Fruit fly (Drosophila melanogaster) whole organism, embryonic: ENCODE measurements around the gene Ada1-2.

ENCODE experiments used
- Adf1 ChIP-seq: fragments of 200-800 bp; sonication (Bioruptor generic); IDR thresholded peaks from 2 replicates; pipeline ENCODE4 v1.3.6; 2022; ENCODE audit warnings: missing biosample characterization, missing genetic modification characterization
- Atf6 ChIP-seq: fragments of 200-800 bp; sonication (Bioruptor generic); IDR thresholded peaks from 2 replicates; pipeline ENCODE4 v1.3.6; 2022; ENCODE audit warnings: missing biosample characterization, missing genetic modification characterization
- Bdp1 ChIP-seq: fragments of 200-800 bp; sonication (Bioruptor generic); optimal IDR thresholded peaks from 3 replicates; lab custom pipeline; 2016; ENCODE audit warnings: missing biosample characterization, missing genetic modification characterization
- CG10267 ChIP-seq: fragments of 200-800 bp; sonication (Bioruptor generic); optimal IDR thresholded peaks from 2 replicates; lab custom pipeline; 2018; ENCODE audit warnings: missing biosample characterization, mild to moderate bottlenecking, missing genetic modification characterization, moderate library complexity
- CG10321 ChIP-seq: fragments of 200-800 bp; sonication (Bioruptor generic); IDR thresholded peaks from 2 replicates; pipeline ENCODE4 v1.3.6; 2022; ENCODE audit warnings: missing biosample characterization, missing genetic modification characterization
- CG11247 ChIP-seq: fragments of 200-800 bp; sonication (Bioruptor generic); IDR thresholded peaks from 2 replicates; pipeline ENCODE4 v1.3.6; 2022; ENCODE audit warnings: missing biosample characterization, missing genetic modification characterization
- CG11723 ChIP-seq: fragments of 200-800 bp; sonication (Bioruptor generic); optimal IDR thresholded peaks from 2 replicates; lab custom pipeline; 2017; ENCODE audit warnings: missing biosample characterization, mild to moderate bottlenecking, missing genetic modification characterization
- CG12104 ChIP-seq: fragments of 200-800 bp; sonication (Bioruptor generic); optimal IDR thresholded peaks from 3 replicates; lab custom pipeline; 2016; ENCODE audit warnings: missing biosample characterization, missing genetic modification characterization
- CG12299 ChIP-seq: fragments of 200-800 bp; sonication (Bioruptor generic); optimal IDR thresholded peaks from 2 replicates; lab custom pipeline; 2018; ENCODE audit warnings: missing biosample characterization, mild to moderate bottlenecking, missing genetic modification characterization
- CG12744 ChIP-seq: fragments of 200-800 bp; sonication (Bioruptor generic); optimal IDR thresholded peaks from 2 replicates; lab custom pipeline; 2016; ENCODE audit warnings: missing biosample characterization, missing genetic modification characterization
- CG14014 ChIP-seq: fragments of 200-800 bp; sonication (Bioruptor generic); IDR thresholded peaks from 2 replicates; pipeline ENCODE4 v1.3.6; 2022; ENCODE audit warnings: missing biosample characterization, missing genetic modification characterization
- CG15269 ChIP-seq: fragments of 200-800 bp; sonication (Bioruptor generic); optimal IDR thresholded peaks from 2 replicates; lab custom pipeline; 2018; ENCODE audit warnings: missing biosample characterization, mild to moderate bottlenecking, missing genetic modification characterization, moderate library complexity
- CG15696 ChIP-seq: fragments of 200-800 bp; sonication (Bioruptor generic); optimal IDR thresholded peaks from 2 replicates; lab custom pipeline; 2019; ENCODE audit warnings: missing biosample characterization, mild to moderate bottlenecking, missing genetic modification characterization, moderate library complexity
- CG17361 ChIP-seq: fragments of 200-800 bp; sonication (Bioruptor generic); IDR thresholded peaks from 3 replicates; pipeline ENCODE4 v1.3.6; 2022; ENCODE audit warnings: missing biosample characterization, missing genetic modification characterization
- CG17912 ChIP-seq: fragments of 200-800 bp; sonication (Bioruptor generic); optimal IDR thresholded peaks from 2 replicates; lab custom pipeline; 2018; ENCODE audit warnings: missing biosample characterization, mild to moderate bottlenecking, missing genetic modification characterization
- CG1832 ChIP-seq: fragments of 200-800 bp; sonication (Bioruptor generic); optimal IDR thresholded peaks from 2 replicates; lab custom pipeline; 2017; ENCODE audit warnings: missing biosample characterization, mild to moderate bottlenecking, missing genetic modification characterization, inconsistent platforms
- CG2129 ChIP-seq: fragments of 200-800 bp; sonication (Bioruptor generic); IDR thresholded peaks from 2 replicates; pipeline ENCODE4 v1.3.6; 2022; ENCODE audit warnings: missing biosample characterization, missing genetic modification characterization; ENCODE audit not compliant: partially characterized antibody
- CG31388 ChIP-seq: fragments of 200-800 bp; sonication (Bioruptor generic); optimal IDR thresholded peaks from 2 replicates; lab custom pipeline; 2016; ENCODE audit warnings: missing biosample characterization, missing genetic modification characterization
- CG3163 ChIP-seq: fragments of 200-800 bp; sonication (Bioruptor generic); optimal IDR thresholded peaks from 3 replicates; lab custom pipeline; 2016; ENCODE audit warnings: missing biosample characterization, missing genetic modification characterization
- CG42726 ChIP-seq: fragments of 200-800 bp; sonication (Bioruptor generic); IDR thresholded peaks from 2 replicates; pipeline ENCODE4 v1.3.6; 2022; ENCODE audit warnings: missing biosample characterization, missing genetic modification characterization; ENCODE audit not compliant: partially characterized antibody
- CG4404 ChIP-seq: fragments of 200-800 bp; sonication (Bioruptor generic); IDR thresholded peaks from 2 replicates; pipeline ENCODE4 v1.3.6; 2022; ENCODE audit warnings: missing biosample characterization, missing genetic modification characterization
- CG7963 ChIP-seq: fragments of 200-800 bp; sonication (Bioruptor generic); IDR thresholded peaks from 3 replicates; pipeline ENCODE4 v1.3.6; 2022; ENCODE audit warnings: missing biosample characterization, missing genetic modification characterization; ENCODE audit not compliant: partially characterized antibody
- D19B ChIP-seq: fragments of 200-800 bp; sonication (Bioruptor generic); optimal IDR thresholded peaks from 2 replicates; lab custom pipeline; 2017; ENCODE audit warnings: missing biosample characterization, mild to moderate bottlenecking, missing genetic modification characterization
- Dad ChIP-seq: fragments of 200-800 bp; sonication (Bioruptor generic); optimal IDR thresholded peaks from 3 replicates; lab custom pipeline; 2016; ENCODE audit warnings: missing biosample characterization, missing genetic modification characterization
- Fer2 ChIP-seq: fragments of 200-800 bp; sonication (Bioruptor generic); optimal IDR thresholded peaks from 2 replicates; lab custom pipeline; 2018; ENCODE audit warnings: missing biosample characterization, mild to moderate bottlenecking, missing genetic modification characterization, moderate library complexity
- Fer3 ChIP-seq: fragments of 200-800 bp; sonication (Bioruptor generic); optimal IDR thresholded peaks from 2 replicates; lab custom pipeline; 2018; ENCODE audit warnings: missing biosample characterization, mild to moderate bottlenecking, missing genetic modification characterization, moderate library complexity
- HLH4C ChIP-seq: fragments of 200-800 bp; sonication (Bioruptor generic); IDR thresholded peaks from 3 replicates; pipeline ENCODE4 v1.3.6; 2022; ENCODE audit warnings: missing biosample characterization, missing genetic modification characterization; ENCODE audit not compliant: partially characterized antibody
- MTF-1 ChIP-seq: fragments of 200-800 bp; sonication (Bioruptor generic); optimal IDR thresholded peaks from 2 replicates; lab custom pipeline; 2018; ENCODE audit warnings: missing biosample characterization, mild to moderate bottlenecking, missing genetic modification characterization, borderline replicate concordance
- Neu2 ChIP-seq: fragments of 200-800 bp; sonication (Bioruptor generic); optimal IDR thresholded peaks from 3 replicates; lab custom pipeline; 2016; ENCODE audit warnings: missing biosample characterization, missing genetic modification characterization, borderline replicate concordance
- Nf-YC ChIP-seq: fragments of 200-800 bp; optimal IDR thresholded peaks from 3 replicates; lab custom pipeline; 2019; ENCODE audit warnings: missing biosample characterization, mild to moderate bottlenecking, missing genetic modification characterization, moderate library complexity
- Optix ChIP-seq: fragments of 200-800 bp; sonication (Bioruptor generic); IDR thresholded peaks from 3 replicates; pipeline ENCODE4 v1.3.6; 2022; ENCODE audit warnings: missing biosample characterization, missing genetic modification characterization
- PHDP ChIP-seq: fragments of 200-800 bp; sonication (Bioruptor generic); optimal IDR thresholded peaks from 3 replicates; lab custom pipeline; 2018; ENCODE audit warnings: missing biosample characterization, mild to moderate bottlenecking, missing genetic modification characterization, moderate library complexity
- Sin3A ChIP-seq: fragments of >200 bp; optimal IDR thresholded peaks from 2 replicates; lab custom pipeline; 2018
- TFAM ChIP-seq: fragments of 200-800 bp; sonication (Bioruptor generic); optimal IDR thresholded peaks from 2 replicates; lab custom pipeline; 2017; ENCODE audit warnings: missing biosample characterization, missing genetic modification characterization, inconsistent platforms
- bbx ChIP-seq: fragments of 200-800 bp; sonication (Bioruptor generic); IDR thresholded peaks from 2 replicates; pipeline ENCODE4 v1.3.6; 2022; ENCODE audit warnings: missing biosample characterization, missing genetic modification characterization; ENCODE audit not compliant: partially characterized antibody
- crp ChIP-seq, 2 experiments: fragments of 200-800 bp; sonication (Bioruptor generic); optimal IDR thresholded peaks; 2 replicates in 1 of 2; 3 replicates in 1 of 2; lab custom pipeline; 2017; ENCODE audit warnings: missing biosample characterization in 2 of 2, missing genetic modification characterization in 2 of 2, mild to moderate bottlenecking in 1 of 2, moderate library complexity in 1 of 2
- dpn ChIP-seq, 2 experiments: fragments of 200-800 bp; sonication (Bioruptor generic); optimal IDR thresholded peaks; 3 replicates each; lab custom pipeline; 2016; ENCODE audit warnings: missing biosample characterization in 2 of 2, missing genetic modification characterization in 2 of 2
- eve ChIP-seq, 2 experiments: fragments of >200 bp; optimal IDR thresholded peaks; 2 replicates each; lab custom pipeline; 2017; ENCODE audit warnings: missing biosample characterization in 2 of 2, missing genetic modification characterization in 2 of 2
- fd64A ChIP-seq: fragments of 200-800 bp; sonication (Bioruptor generic); optimal IDR thresholded peaks from 3 replicates; lab custom pipeline; 2018; ENCODE audit warnings: missing biosample characterization, mild to moderate bottlenecking, missing genetic modification characterization
- ftz-f1 ChIP-seq: fragments of 200-800 bp; sonication (Bioruptor generic); optimal IDR thresholded peaks from 2 replicates; lab custom pipeline; 2016; ENCODE audit warnings: missing biosample characterization, missing genetic modification characterization
- ham ChIP-seq: fragments of 200-800 bp; sonication (Bioruptor generic); IDR thresholded peaks from 2 replicates; pipeline ENCODE4 v1.3.6; 2022; ENCODE audit warnings: missing biosample characterization, missing genetic modification characterization
- nom ChIP-seq: fragments of 200-800 bp; sonication (Bioruptor generic); optimal IDR thresholded peaks from 2 replicates; lab custom pipeline; 2017; ENCODE audit warnings: missing biosample characterization, missing genetic modification characterization, mild to moderate bottlenecking, moderate library complexity, missing genetic modification reagents
- pita ChIP-seq: fragments of 200-800 bp; sonication (Bioruptor generic); optimal IDR thresholded peaks from 2 replicates; lab custom pipeline; 2017; ENCODE audit warnings: missing biosample characterization, mild to moderate bottlenecking, missing genetic modification characterization
- psq ChIP-seq: fragments of 200-800 bp; sonication (Bioruptor generic); optimal IDR thresholded peaks from 2 replicates; lab custom pipeline; 2017; ENCODE audit warnings: missing biosample characterization, missing genetic modification characterization
- sim ChIP-seq: fragments of 200-800 bp; sonication (Bioruptor generic); IDR thresholded peaks from 2 replicates; pipeline ENCODE4 v1.3.6; 2022; ENCODE audit warnings: missing biosample characterization, missing genetic modification characterization
- slbo ChIP-seq: fragments of 200-800 bp; sonication (Bioruptor generic); IDR thresholded peaks from 2 replicates; pipeline ENCODE4 v1.3.6; 2022; ENCODE audit warnings: missing biosample characterization, missing genetic modification characterization
- ttk ChIP-seq: fragments of 200-800 bp; sonication (Bioruptor generic); IDR thresholded peaks from 2 replicates; pipeline ENCODE4 v2.1.2; 2022; ENCODE audit warnings: missing biosample characterization, missing genetic modification characterization
- tx ChIP-seq: fragments of 200-800 bp; sonication (Bioruptor generic); optimal IDR thresholded peaks from 2 replicates; lab custom pipeline; 2016; ENCODE audit warnings: missing biosample characterization, missing genetic modification characterization
- unpg ChIP-seq: fragments of 200-800 bp; sonication (Bioruptor generic); optimal IDR thresholded peaks from 3 replicates; lab custom pipeline; 2018; ENCODE audit warnings: missing biosample characterization, mild to moderate bottlenecking, missing genetic modification characterization, moderate library complexity
- zen ChIP-seq: fragments of 200-800 bp; sonication (Bioruptor generic); optimal IDR thresholded peaks from 3 replicates; lab custom pipeline; 2018; ENCODE audit warnings: missing biosample characterization, mild to moderate bottlenecking, missing genetic modification characterization, moderate library complexity

Ada1-2 gene

DNA sequence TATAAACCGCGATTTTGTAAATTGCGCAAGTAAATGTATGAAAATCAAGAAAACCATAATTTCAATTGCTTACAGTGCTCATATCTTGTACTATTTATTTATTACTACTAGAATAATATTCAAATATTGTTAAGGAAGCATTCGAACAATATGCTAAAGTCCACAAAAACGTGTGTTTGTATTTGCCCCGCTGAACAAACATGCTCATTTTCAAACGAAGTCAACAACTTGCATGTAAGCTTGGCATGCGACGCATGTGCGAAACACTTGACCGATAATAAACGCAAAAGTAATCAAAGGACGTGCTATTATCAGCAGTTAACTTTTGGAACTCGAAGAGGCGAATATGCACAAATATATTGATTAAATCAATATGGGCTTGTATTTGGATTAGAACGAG lies 28.5 kb downstream of the Ada1-2 start (continued):
- TF ChIP-seq CG11247 (GFP tag; lab: Robert Waterston, UW) (peak; percentile 50; the same call in 1 of the 2 replicates), ham (GFP tag; lab: Robert Waterston, UW) (no peak), bbx (GFP tag; lab: Robert Waterston, UW) (no peak), CG17912 (GFP tag; lab: Kevin White, UChicago) (peak; percentile 8), dpn (GFP tag; optimal IDR thresholded peaks at IDR 0.05; lab: Kevin White, UChicago) (peak; percentile 32 to 53), crp (GFP tag; optimal IDR thresholded peaks at IDR 0.05; lab: Kevin White, UChicago) (no peak), CG15696 (tag; lab: Kevin White, UChicago) (peak; percentile 68), CG2129 (GFP tag; lab: Robert Waterston, UW) (no peak), CG12744 (GFP tag; lab: Kevin White, UChicago) (peak; percentile 62), Fer3 (tag; lab: Kevin White, UChicago) (peak; percentile 73), Atf6 (GFP tag; lab: Robert Waterston, UW) (peak; percentile 83), nom (GFP tag; lab: Kevin White, UChicago) (no peak), CG1832 (GFP tag; lab: Kevin White, UChicago) (no peak), ttk (GFP tag; lab: Robert Waterston, UW) (no peak), CG10267 (tag; lab: Kevin White, UChicago) (peak; percentile 27), eve (GFP tag; optimal IDR thresholded peaks at IDR 0.05; lab: Kevin White, UChicago) (no peak), Dad (GFP tag; lab: Kevin White, UChicago) (no peak), CG31388 (no peak), HLH4C (GFP tag; lab: Robert Waterston, UW) (no peak), CG11723 (peak; percentile 42), TFAM (no peak), Bdp1 (GFP tag; lab: Kevin White, UChicago) (peak; percentile 51), fd64A (GFP tag; lab: Kevin White, UChicago) (peak; percentile 84), Sin3A (lab: Kevin White, UChicago) (no peak), CG3163 (no peak), zen (tag; lab: Kevin White, UChicago) (no peak), slbo (0 out of 2 replicates have a peak, but pooled peaks have one; percentile 8), MTF-1 (GFP tag; lab: Kevin White, UChicago) (peak; percentile 78), CG7963 (no peak), CG4404 (GFP tag; lab: Robert Waterston, UW) (no peak), CG12299 (tag; lab: Kevin White, UChicago) (peak; percentile 89), CG12104 (GFP tag; lab: Kevin White, UChicago) (peak; percentile 32), psq (peak; percentile 46), Nf-YC (no peak), CG42726 (no peak), D19B (GFP tag; lab: Kevin White, UChicago) (no peak), CG17361 (GFP tag; lab: Robert Waterston, UW) (0 out of 3 replicates have a peak, but pooled peaks have one; percentile 13), ftz-f1 (no peak), sim (GFP tag; lab: Robert Waterston, UW) (no peak), tx (no peak), Fer2 (tag; lab: Kevin White, UChicago) (peak; percentile 0), Adf1 (peak; percentile 46; the same call in 1 of the 2 replicates), CG14014 (GFP tag; lab: Robert Waterston, UW) (peak; percentile 60; the same call in 1 of the 2 replicates), CG15269 (tag; lab: Kevin White, UChicago) (peak; percentile 63), pita (GFP tag; lab: Kevin White, UChicago) (no peak), CG10321 (GFP tag; lab: Robert Waterston, UW) (no peak; the same call in 1 of the 2 replicates), unpg (GFP tag; lab: Kevin White, UChicago) (peak; percentile 75), Neu2 (GFP tag; lab: Kevin White, UChicago) (no peak), Optix (no peak), PHDP (peak; percentile 91)
